Worm (Caenorhabditis elegans) whole organism, young adult: ENCODE results near the gene mdt-28.
A peak's percentile ranks its signal among the peaks of the same experiment; 100 is the strongest.

Experiments used
- B0261.1 ChIP-seq: sonication (generic microtip); optimal IDR thresholded peaks from 2 replicates; lab custom pipeline; 2016; ENCODE audit warnings: mild to moderate bottlenecking, missing genetic modification characterization, moderate library complexity, missing compliant biosample characterization
- C06A6.2 ChIP-seq: fragments of 200-800 bp; sonication (Bioruptor generic); conservative IDR thresholded peaks from 2 replicates; pipeline ENCODE4 v1.3.6; 2022; ENCODE audit warnings: missing genetic modification characterization, missing compliant biosample characterization
- F52B5.7 ChIP-seq: sonication (generic microtip); optimal IDR thresholded peaks from 2 replicates; lab custom pipeline; 2016; ENCODE audit warnings: mild to moderate bottlenecking, missing genetic modification characterization, missing compliant biosample characterization
- F57C9.4 ChIP-seq: sonication (generic microtip); optimal IDR thresholded peaks from 2 replicates; lab custom pipeline; 2017; ENCODE audit warnings: mild to moderate bottlenecking, missing genetic modification characterization, missing compliant biosample characterization
- K12H6.12 ChIP-seq: fragments of 200-800 bp; sonication (Bioruptor generic); optimal IDR thresholded peaks from 2 replicates; lab custom pipeline; 2018; ENCODE audit warnings: mild to moderate bottlenecking, missing genetic modification characterization, missing compliant biosample characterization
- Y56A3A.18 ChIP-seq: fragments of 200-800 bp; sonication (Bioruptor generic); IDR thresholded peaks from 2 replicates; pipeline ENCODE4 v1.3.6; 2022; ENCODE audit warnings: missing genetic modification reagents, missing genetic modification characterization, missing compliant biosample characterization
- Y67H2A.10 ChIP-seq: fragments of 200-800 bp; sonication (Bioruptor generic); conservative IDR thresholded peaks from 2 replicates; pipeline ENCODE4 v1.3.6; 2022; ENCODE audit warnings: missing genetic modification reagents, missing genetic modification characterization, missing compliant biosample characterization
- Y79H2A.3 ChIP-seq: fragments of 200-800 bp; sonication (Bioruptor generic); conservative IDR thresholded peaks from 2 replicates; pipeline ENCODE4 v1.3.6; 2022; ENCODE audit warnings: missing genetic modification reagents, missing genetic modification characterization, missing compliant biosample characterization
- akir-1 ChIP-seq: fragments of 200-800 bp; sonication (Bioruptor generic); optimal IDR thresholded peaks from 2 replicates; lab custom pipeline; 2018; ENCODE audit warnings: mild to moderate bottlenecking, missing genetic modification characterization, moderate library complexity, missing compliant biosample characterization
- bed-1 ChIP-seq: fragments of 200-800 bp; sonication (Bioruptor generic); IDR thresholded peaks from 2 replicates; pipeline ENCODE4 v1.3.6; 2022; ENCODE audit warnings: missing genetic modification reagents, missing genetic modification characterization, missing compliant biosample characterization
- cebp-1 ChIP-seq, 2 experiments: fragments of 200-800 bp in 1 of 2; sonication (Bioruptor generic) in 1 of 2; sonication (generic microtip) in 1 of 2; IDR thresholded peaks in 1 of 2; optimal IDR thresholded peaks in 1 of 2; 2 replicates each; pipeline versions ENCODE4 v1.3.6 to Lab custom; 2017 to 2022; ENCODE audit warnings: missing compliant biosample characterization in 2 of 2, missing genetic modification characterization in 2 of 2, mild to moderate bottlenecking in 1 of 2, missing genetic modification reagents in 1 of 2, moderate library complexity in 1 of 2
- cebp-2 ChIP-seq: fragments of 200-800 bp; sonication (Bioruptor generic); IDR thresholded peaks from 2 replicates; pipeline ENCODE4 v1.3.6; 2022; ENCODE audit warnings: missing genetic modification characterization, missing compliant biosample characterization
- ceh-100 ChIP-seq: fragments of 200-800 bp; sonication (Bioruptor generic); IDR thresholded peaks from 2 replicates; pipeline ENCODE4 v1.3.6; 2022; ENCODE audit warnings: missing genetic modification reagents, missing genetic modification characterization, missing compliant biosample characterization
- ceh-40 ChIP-seq: fragments of 200-800 bp; sonication (Bioruptor generic); IDR thresholded peaks from 2 replicates; pipeline ENCODE4 v1.3.6; 2022; ENCODE audit warnings: missing genetic modification characterization, missing compliant biosample characterization
- ceh-79 ChIP-seq: sonication (generic microtip); optimal IDR thresholded peaks from 2 replicates; lab custom pipeline; 2017; ENCODE audit warnings: mild to moderate bottlenecking, missing genetic modification characterization, missing compliant biosample characterization
- ceh-91 ChIP-seq: fragments of 200-800 bp; sonication (Bioruptor generic); IDR thresholded peaks from 2 replicates; pipeline ENCODE4 v1.3.6; 2022; ENCODE audit warnings: missing genetic modification reagents, missing genetic modification characterization, missing compliant biosample characterization
- dox-1 ChIP-seq: fragments of 200-800 bp; sonication (Bioruptor generic); IDR thresholded peaks from 2 replicates; pipeline ENCODE4 v1.3.6; 2022; ENCODE audit warnings: missing genetic modification reagents, missing genetic modification characterization, missing compliant biosample characterization
- dpff-1 ChIP-seq: sonication (generic microtip); optimal IDR thresholded peaks from 2 replicates; lab custom pipeline; 2017; ENCODE audit warnings: mild to moderate bottlenecking, missing genetic modification characterization, missing compliant biosample characterization
- efl-1 ChIP-seq: fragments of 150-350 bp; optimal IDR thresholded peaks from 2 replicates; lab custom pipeline; 2014; ENCODE audit warnings: missing biosample characterization, missing genetic modification reagents, missing genetic modification characterization
- fkh-3 ChIP-seq: sonication (generic microtip); optimal IDR thresholded peaks from 2 replicates; lab custom pipeline; 2016; ENCODE audit warnings: mild to moderate bottlenecking, missing genetic modification characterization, missing compliant biosample characterization
- gei-17 ChIP-seq: fragments of 200-800 bp; sonication (Bioruptor generic); optimal IDR thresholded peaks from 2 replicates; lab custom pipeline; 2018; ENCODE audit warnings: mild to moderate bottlenecking, missing genetic modification characterization, missing compliant biosample characterization
- hlh-26 ChIP-seq: fragments of 200-800 bp; sonication (Bioruptor generic); conservative IDR thresholded peaks from 2 replicates; pipeline ENCODE4 v1.3.6; 2022; ENCODE audit warnings: missing genetic modification reagents, missing genetic modification characterization, missing compliant biosample characterization
- hmg-20 ChIP-seq: fragments of 200-800 bp; sonication (Bioruptor generic); IDR thresholded peaks from 2 replicates; pipeline ENCODE4 v1.3.6; 2022; ENCODE audit warnings: missing genetic modification reagents, missing genetic modification characterization, missing compliant biosample characterization
- hrde-1 ChIP-seq: sonication (generic microtip); optimal IDR thresholded peaks from 2 replicates; lab custom pipeline; 2016; ENCODE audit warnings: missing genetic modification characterization, mild to moderate bottlenecking, missing compliant biosample characterization, moderate library complexity, missing genotype, missing genetic modification reagents, borderline replicate concordance
- let-526 ChIP-seq: fragments of 200-800 bp; sonication (Bioruptor generic); IDR thresholded peaks from 2 replicates; pipeline ENCODE4 v1.3.6; 2022; ENCODE audit warnings: missing genetic modification reagents, missing genetic modification characterization, missing compliant biosample characterization
- let-607 ChIP-seq, 2 experiments: fragments of 200-800 bp in 1 of 2; sonication (Bioruptor generic) in 1 of 2; sonication (generic microtip) in 1 of 2; optimal IDR thresholded peaks; 2 replicates each; lab custom pipeline; 2016 to 2018; ENCODE audit warnings: mild to moderate bottlenecking in 2 of 2, missing compliant biosample characterization in 2 of 2, missing genetic modification characterization in 2 of 2, moderate library complexity in 2 of 2, missing genotype in 1 of 2
- lin-26 ChIP-seq: fragments of 200-800 bp; sonication (Bioruptor generic); IDR thresholded peaks from 2 replicates; pipeline ENCODE4 v1.3.6; 2022; ENCODE audit warnings: missing genetic modification reagents, missing genetic modification characterization, missing compliant biosample characterization
- lin-40 ChIP-seq: sonication (generic microtip); optimal IDR thresholded peaks from 2 replicates; lab custom pipeline; 2016; ENCODE audit warnings: missing genetic modification characterization, mild to moderate bottlenecking, missing compliant biosample characterization, missing genotype, missing genetic modification reagents
- lir-1 ChIP-seq: fragments of 200-800 bp; sonication (Bioruptor generic); conservative IDR thresholded peaks from 2 replicates; pipeline ENCODE4 v1.3.6; 2022; ENCODE audit warnings: missing genetic modification reagents, missing genetic modification characterization, missing compliant biosample characterization
- lsl-1 ChIP-seq: fragments of 200-800 bp; sonication (Bioruptor generic); optimal IDR thresholded peaks from 2 replicates; lab custom pipeline; 2018; ENCODE audit warnings: mild to moderate bottlenecking, missing genetic modification characterization, moderate library complexity, missing compliant biosample characterization
- madf-3 ChIP-seq: fragments of 200-800 bp; sonication (Bioruptor generic); IDR thresholded peaks from 2 replicates; pipeline ENCODE4 v1.3.6; 2022; ENCODE audit warnings: missing genetic modification reagents, missing genetic modification characterization, missing compliant biosample characterization
- madf-6 ChIP-seq: fragments of 200-800 bp; sonication (Bioruptor generic); IDR thresholded peaks from 2 replicates; pipeline ENCODE4 v1.3.6; 2022; ENCODE audit warnings: missing genetic modification reagents, missing genetic modification characterization, missing compliant biosample characterization
- nfya-1 ChIP-seq: sonication (generic microtip); optimal IDR thresholded peaks from 2 replicates; lab custom pipeline; 2017; ENCODE audit warnings: antibody characterized with exemption, missing compliant biosample characterization, missing genetic modification characterization, borderline replicate concordance; ENCODE audit not compliant: insufficient read depth
- nfya-2 ChIP-seq: fragments of 200-800 bp; sonication (Bioruptor generic); IDR thresholded peaks from 2 replicates; pipeline ENCODE4 v1.3.6; 2022; ENCODE audit warnings: missing genetic modification reagents, missing genetic modification characterization, missing compliant biosample characterization
- nfyb-1 ChIP-seq: fragments of 200-800 bp; sonication (Bioruptor generic); IDR thresholded peaks from 2 replicates; pipeline ENCODE4 v1.3.6; 2022; ENCODE audit warnings: missing genetic modification reagents, missing genetic modification characterization, missing compliant biosample characterization
- nhr-120 ChIP-seq: fragments of 200-800 bp; sonication (Bioruptor generic); IDR thresholded peaks from 2 replicates; pipeline ENCODE4 v1.3.6; 2022; ENCODE audit warnings: missing genetic modification characterization, missing compliant biosample characterization
- nhr-27 ChIP-seq: fragments of 200-800 bp; sonication (Bioruptor generic); optimal IDR thresholded peaks from 2 replicates; lab custom pipeline; 2018; ENCODE audit warnings: mild to moderate bottlenecking, missing genetic modification characterization, moderate library complexity, missing compliant biosample characterization
- nhr-80 ChIP-seq: sonication (generic microtip); optimal IDR thresholded peaks from 2 replicates; lab custom pipeline; 2016; ENCODE audit warnings: missing genetic modification characterization, missing compliant biosample characterization
- pbrm-1 ChIP-seq: fragments of 200-800 bp; sonication (Bioruptor generic); IDR thresholded peaks from 2 replicates; pipeline ENCODE4 v1.3.6; 2022; ENCODE audit warnings: missing genetic modification reagents, missing genetic modification characterization, missing compliant biosample characterization
- rcor-1 ChIP-seq: fragments of 200-800 bp; sonication (Bioruptor generic); IDR thresholded peaks from 2 replicates; pipeline ENCODE4 v1.3.6; 2022; ENCODE audit warnings: missing genetic modification reagents, missing genetic modification characterization, missing compliant biosample characterization
- sdz-38 ChIP-seq: sonication (generic microtip); optimal IDR thresholded peaks from 2 replicates; lab custom pipeline; 2016; ENCODE audit warnings: missing genotype, missing genetic modification characterization, missing compliant biosample characterization
- snpc-3.4 ChIP-seq: sonication (generic microtip); optimal IDR thresholded peaks from 2 replicates; lab custom pipeline; 2017; ENCODE audit warnings: missing genetic modification characterization, mild to moderate bottlenecking, missing compliant biosample characterization, antibody characterized with exemption, moderate library complexity, missing genotype, missing genetic modification reagents
- tbp1 ChIP-seq: fragments of 200-800 bp; sonication (Bioruptor generic); optimal IDR thresholded peaks from 2 replicates; lab custom pipeline; 2018; ENCODE audit warnings: mild to moderate bottlenecking, missing genetic modification characterization, missing compliant biosample characterization
- unc-130 ChIP-seq: sonication (generic microtip); optimal IDR thresholded peaks from 2 replicates; lab custom pipeline; 2016; ENCODE audit warnings: missing genetic modification reagents, missing genetic modification characterization, missing compliant biosample characterization
- zim-3 ChIP-seq: sonication (generic microtip); optimal IDR thresholded peaks from 2 replicates; lab custom pipeline; 2017; ENCODE audit warnings: mild to moderate bottlenecking, missing genetic modification characterization, moderate library complexity, missing compliant biosample characterization
- ztf-18 ChIP-seq: sonication (generic microtip); optimal IDR thresholded peaks from 2 replicates; lab custom pipeline; 2016; ENCODE audit warnings: missing genotype, mild to moderate bottlenecking, missing genetic modification characterization, missing compliant biosample characterization
- ztf-6 ChIP-seq: fragments of 200-800 bp; sonication (Bioruptor generic); IDR thresholded peaks from 2 replicates; pipeline ENCODE4 v1.3.6; 2022; ENCODE audit warnings: missing genetic modification reagents, missing genetic modification characterization, missing compliant biosample characterization

Gene mdt-28

ce11 chrV:15551642-15552041, 23.6 kb downstream of the mdt-28 start (continued):
- TF ChIP-seq Y67H2A.10 (no peak), unc-130 (GFP tag; lab: Kevin White, UChicago) (peak; percentile 24), ztf-6 (0 out of 2 replicates have a peak, but pooled peaks have one; percentile 71), nhr-120 (GFP tag; lab: Robert Waterston, UW) (no peak), lin-26 (GFP tag; lab: Robert Waterston, UW) (peak; percentile 91), ztf-18 (peak; percentile 57), madf-3 (GFP tag; lab: Robert Waterston, UW) (no peak), nfya-1 (tag; lab: Kevin White, UChicago) (no peak), akir-1 (GFP tag; lab: Kevin White, UChicago) (no peak), ceh-79 (tag; lab: Kevin White, UChicago) (no peak), sdz-38 (tag; lab: Kevin White, UChicago) (no peak), zim-3 (tag; lab: Kevin White, UChicago) (peak; percentile 72), hrde-1 (tag; lab: Kevin White, UChicago) (peak; percentile 7), let-607 (tag; optimal IDR thresholded peaks at IDR 0.05; lab: Kevin White, UChicago) (no peak), snpc-3.4 (peak; percentile 38), rcor-1 (GFP tag; lab: Robert Waterston, UW) (0 out of 2 replicates have a peak, but pooled peaks have one; percentile 43), efl-1 (GFP tag; lab: Kevin White, UChicago) (no peak), C06A6.2 (no peak), ceh-40 (GFP tag; lab: Robert Waterston, UW) (0 out of 2 replicates have a peak, but pooled peaks have one; percentile 12), nfyb-1 (GFP tag; lab: Robert Waterston, UW) (peak; percentile 88), ceh-100 (0 out of 2 replicates have a peak, but pooled peaks have one; percentile 34), cebp-1 (GFP tag; IDR thresholded peaks at IDR 0.05; lab: Robert Waterston, UW) (0 out of 2 replicates have a peak, but pooled peaks have one; percentile 20), cebp-1 (tag; optimal IDR thresholded peaks at IDR 0.05; lab: Kevin White, UChicago) (peak; percentile 62), lsl-1 (GFP tag; lab: Kevin White, UChicago) (peak; percentile 30), K12H6.12 (tag; lab: Kevin White, UChicago) (no peak), fkh-3 (tag; lab: Kevin White, UChicago) (no peak), Y56A3A.18 (GFP tag; lab: Robert Waterston, UW) (peak; percentile 84; the same call in 1 of the 2 replicates), lir-1 (no peak), pbrm-1 (GFP tag; lab: Robert Waterston, UW) (peak; percentile 62), ceh-91 (GFP tag; lab: Robert Waterston, UW) (no peak; the same call in 1 of the 2 replicates), dpff-1 (tag; lab: Kevin White, UChicago) (no peak), B0261.1 (tag; lab: Kevin White, UChicago) (peak; percentile 92), nhr-80 (peak; percentile 9), F57C9.4 (tag; lab: Kevin White, UChicago) (no peak), gei-17 (GFP tag; lab: Kevin White, UChicago) (no peak), lin-40 (peak; percentile 47), tbp1 (peak; percentile 98), nfya-2 (GFP tag; lab: Robert Waterston, UW) (no peak), F52B5.7 (no peak), bed-1 (no peak), madf-6 (GFP tag; lab: Robert Waterston, UW) (peak; percentile 44), nhr-27 (tag; lab: Kevin White, UChicago) (no peak), hmg-20 (GFP tag; lab: Robert Waterston, UW) (0 out of 2 replicates have a peak, but pooled peaks have one; percentile 6), hlh-26 (GFP tag; lab: Robert Waterston, UW) (no peak), Y79H2A.3 (GFP tag; lab: Robert Waterston, UW) (no peak), let-526 (GFP tag; lab: Robert Waterston, UW) (0 out of 2 replicates have a peak, but pooled peaks have one; percentile 15), cebp-2 (GFP tag; lab: Robert Waterston, UW) (0 out of 2 replicates have a peak, but pooled peaks have one; percentile 74), dox-1 (GFP tag; lab: Robert Waterston, UW) (peak; percentile 63)
